Worm (Caenorhabditis elegans) whole organism, mixed stage, embryonic: ENCODE results near the gene ZK829.1.

Source experiments
- bed-3 ChIP-seq: fragments of 200-800 bp; sonication (Bioruptor generic); optimal IDR thresholded peaks from 3 replicates; lab custom pipeline; 2018; ENCODE audit warnings: mild to moderate bottlenecking, missing genetic modification characterization, moderate library complexity, missing compliant biosample characterization
- elt-1 ChIP-seq: sonication (generic microtip); optimal IDR thresholded peaks from 2 replicates; lab custom pipeline; 2017; ENCODE audit warnings: missing genetic modification characterization, mild to moderate bottlenecking, missing compliant biosample characterization, antibody characterized with exemption, moderate library complexity, borderline replicate concordance; ENCODE audit not compliant: insufficient read depth
- lsy-2 ChIP-seq: fragments of 150-350 bp; optimal IDR thresholded peaks from 2 replicates; lab custom pipeline; 2014; ENCODE audit warnings: missing biosample characterization, missing genetic modification characterization
- mab-5 ChIP-seq: fragments of 150-350 bp; optimal IDR thresholded peaks from 2 replicates; lab custom pipeline; 2014; ENCODE audit warnings: missing biosample characterization, missing genetic modification characterization
- mep-1 ChIP-seq: fragments of 150-350 bp; optimal IDR thresholded peaks from 2 replicates; lab custom pipeline; 2017; ENCODE audit warnings: missing biosample characterization, missing genetic modification reagents, missing genetic modification characterization, inconsistent platforms
- nhr-237 ChIP-seq: fragments of 150-350 bp; optimal IDR thresholded peaks from 2 replicates; lab custom pipeline; 2014; ENCODE audit warnings: missing biosample characterization, missing genetic modification characterization
- nhr-76 ChIP-seq: sonication (generic microtip); optimal IDR thresholded peaks from 2 replicates; lab custom pipeline; 2017; ENCODE audit warnings: missing biosample characterization, missing genetic modification characterization
- pha-4 ChIP-seq: fragments of 150-350 bp; optimal IDR thresholded peaks from 2 replicates; lab custom pipeline; 2018; ENCODE audit warnings: missing biosample characterization, missing genetic modification reagents, missing genetic modification characterization
- snpc-4 ChIP-seq: fragments of 150-350 bp; optimal IDR thresholded peaks from 2 replicates; lab custom pipeline; 2014; ENCODE audit warnings: missing biosample characterization, missing genetic modification characterization
- sptf-1 ChIP-seq: sonication (generic microtip); optimal IDR thresholded peaks from 2 replicates; lab custom pipeline; 2017; ENCODE audit warnings: mild to moderate bottlenecking, missing genetic modification characterization, moderate library complexity, missing compliant biosample characterization
- ztf-11 ChIP-seq: fragments of 150-350 bp; optimal IDR thresholded peaks from 2 replicates; lab custom pipeline; 2014; ENCODE audit warnings: missing biosample characterization, missing genetic modification characterization

DNA sequence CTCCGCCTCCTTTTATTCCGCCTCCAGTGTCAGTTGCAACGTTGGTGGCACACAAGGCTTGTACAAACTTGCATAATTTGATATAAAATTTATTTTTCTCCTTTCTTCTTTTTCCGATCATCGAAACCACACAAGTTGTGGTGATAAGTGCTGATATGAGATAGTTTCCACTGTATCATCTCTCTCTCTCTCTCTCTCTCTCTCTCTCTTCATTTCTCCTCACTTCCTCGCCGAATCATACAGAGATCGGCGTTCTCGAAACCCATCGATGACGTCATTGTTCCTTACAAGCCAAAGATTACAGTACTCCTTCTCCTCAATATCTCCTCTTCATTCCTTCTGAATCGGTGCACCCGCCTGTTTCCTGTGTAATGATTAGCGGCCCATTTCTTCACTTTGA, 42.9 kb downstream of the ZK829.1 start, which contains the start of gene nhr-43:
- TF ChIP-seq nhr-237 (tag; lab: Kevin White, UChicago) (no peak), pha-4 (tag; lab: Kevin White, UChicago) (no peak), mab-5 (tag; lab: Kevin White, UChicago) (no peak), snpc-4 (tag; lab: Kevin White, UChicago) (no peak), lsy-2 (tag; lab: Kevin White, UChicago) (no peak), ztf-11 (tag; lab: Kevin White, UChicago) (no peak), bed-3 (no peak), mep-1 (tag; lab: Kevin White, UChicago) (no peak), nhr-76 (tag; lab: Kevin White, UChicago) (no peak), sptf-1 (tag; lab: Kevin White, UChicago) (no peak), elt-1 (tag; lab: Kevin White, UChicago) (no peak)
